Worm (Caenorhabditis elegans) whole organism, L3 larva: ENCODE data around the gene srd-7.

Source experiments
- ama-1 ChIP-seq: fragments of 150-350 bp; optimal IDR thresholded peaks from 2 replicates; lab custom pipeline; 2018
- ceh-16 ChIP-seq: sonication (generic microtip); optimal IDR thresholded peaks from 2 replicates; lab custom pipeline; 2017; ENCODE audit warnings: missing biosample characterization, missing genetic modification characterization
- nhr-11 ChIP-seq: fragments of 150-350 bp; optimal IDR thresholded peaks from 2 replicates; lab custom pipeline; 2014; ENCODE audit warnings: missing biosample characterization, missing genetic modification characterization
- pha-4 ChIP-seq: fragments of 150-350 bp; optimal IDR thresholded peaks from 2 replicates; lab custom pipeline; 2014; ENCODE audit warnings: missing biosample characterization, missing genetic modification reagents, missing genetic modification characterization
- pqm-1 ChIP-seq: fragments of 150-350 bp; optimal IDR thresholded peaks from 2 replicates; lab custom pipeline; 2017; ENCODE audit warnings: missing biosample characterization, missing genetic modification characterization, inconsistent platforms
- unc-62 ChIP-seq: fragments of 150-350 bp; sonication (generic microtip); optimal IDR thresholded peaks from 4 replicates; lab custom pipeline; 2014; ENCODE audit warnings: missing biosample characterization, missing genetic modification reagents, missing genetic modification characterization
- zag-1 ChIP-seq: fragments of 150-350 bp; optimal IDR thresholded peaks from 2 replicates; lab custom pipeline; 2014; ENCODE audit warnings: missing biosample characterization, missing genetic modification characterization
- ztf-11 ChIP-seq: fragments of 150-350 bp; optimal IDR thresholded peaks from 2 replicates; lab custom pipeline; 2014; ENCODE audit warnings: missing biosample characterization, missing genetic modification characterization
- ztf-4 ChIP-seq: fragments of 150-350 bp; optimal IDR thresholded peaks from 2 replicates; lab custom pipeline; 2014; ENCODE audit warnings: missing biosample characterization, missing genetic modification characterization

DNA sequence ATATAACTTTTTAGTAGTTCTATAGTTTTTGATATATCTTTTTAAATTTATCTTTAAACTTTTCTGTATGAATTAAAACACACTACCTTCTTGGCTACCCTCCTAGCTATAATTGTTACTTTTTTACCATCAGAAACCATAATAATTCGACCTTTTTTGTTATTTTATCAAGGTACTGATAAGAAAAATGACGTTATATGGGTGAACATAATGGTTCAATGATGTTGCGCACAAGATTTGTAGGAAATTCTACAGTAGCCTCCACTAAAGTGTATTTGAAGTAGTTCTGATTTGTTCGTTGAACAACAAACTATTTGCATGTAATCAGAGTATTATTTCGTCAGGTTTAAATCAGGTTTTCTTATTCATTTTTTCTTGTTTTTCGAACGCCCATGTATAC is 12.0 kb upstream of the srd-7 start:
- no peak for TF ChIP-seq ceh-16 (tag; lab: Kevin White, UChicago)
- TF ChIP-seq unc-62 (GFP tag; lab: Kevin White, UChicago): no peak
- TF ChIP-seq ztf-4 (tag; lab: Kevin White, UChicago): no peak
- TF ChIP-seq ztf-11 (tag; lab: Kevin White, UChicago): no peak
- no peak for TF ChIP-seq pha-4 (tag; lab: Kevin White, UChicago)
- no peak for TF ChIP-seq ama-1 (lab: Kevin White, UChicago)
- no peak for TF ChIP-seq zag-1 (tag; lab: Kevin White, UChicago)
- peak; percentile 30 for TF ChIP-seq pqm-1 (tag; lab: Kevin White, UChicago)
- no peak for TF ChIP-seq nhr-11 (tag; lab: Kevin White, UChicago)
